Worm (Caenorhabditis elegans): ENCODE results near the gene fbxa-38.

DNA sequence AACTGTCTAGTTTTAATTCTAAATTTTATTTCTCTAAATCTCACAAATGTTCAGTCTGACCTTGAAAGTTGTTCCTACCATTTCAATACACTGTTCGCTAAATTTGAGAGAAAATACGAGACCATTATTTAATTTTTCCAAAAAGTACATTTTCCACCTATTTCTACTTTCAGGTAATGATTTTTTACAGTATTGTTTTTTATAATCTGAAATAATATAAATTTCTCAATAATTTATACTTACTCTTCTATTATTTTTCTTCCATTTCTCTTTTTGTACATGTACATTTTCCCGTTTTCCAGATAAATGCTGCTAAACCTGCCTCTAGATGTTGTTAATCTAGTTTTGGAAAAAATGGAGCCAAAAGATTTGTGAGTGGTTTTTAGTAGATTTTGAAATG lies 2.9 kb downstream of the fbxa-38 start, which contains the start of gene fbxa-62:
- TF ChIP-seq unc-62 (GFP tag; optimal IDR thresholded peaks at IDR 0.05), result no peak
- TF ChIP-seq M03D4.4 (tag; optimal IDR thresholded peaks at IDR 0.05), result no peak
- TF ChIP-seq mep-1 (tag; optimal IDR thresholded peaks at IDR 0.05), result no peak
